Fruit fly (Drosophila melanogaster) whole organism, wandering third instar larva: ENCODE measurements around the gene Hyls1.
A peak's percentile ranks its signal among the peaks of the same experiment; 100 is the strongest.

Source experiments
- Abd-B ChIP-seq: fragments of >200 bp; optimal IDR thresholded peaks from 2 replicates; lab custom pipeline; 2017; ENCODE audit warnings: missing biosample characterization, missing genetic modification characterization
- HLH106 ChIP-seq: fragments of 200-800 bp; optimal IDR thresholded peaks from 3 replicates; lab custom pipeline; 2019; ENCODE audit warnings: missing biosample characterization, mild to moderate bottlenecking, missing genetic modification characterization, moderate library complexity
- Hnf4 ChIP-seq: fragments of 200-800 bp; sonication (Bioruptor generic); optimal IDR thresholded peaks from 2 replicates; lab custom pipeline; 2016; ENCODE audit warnings: missing biosample characterization, mild to moderate bottlenecking, missing genetic modification characterization
- Myc ChIP-seq: fragments of >200 bp; optimal IDR thresholded peaks from 2 replicates; lab custom pipeline; 2017
- Rel ChIP-seq, 2 experiments: fragments of 200-800 bp; sonication (Bioruptor generic) in 1 of 2; optimal IDR thresholded peaks; 2 replicates in 1 of 2; 3 replicates in 1 of 2; lab custom pipeline; 2016 to 2019; ENCODE audit warnings: mild to moderate bottlenecking in 2 of 2, missing biosample characterization in 2 of 2, missing genetic modification characterization in 2 of 2, moderate library complexity in 1 of 2
- Sp1 ChIP-seq: fragments of 200-800 bp; sonication (Bioruptor generic); optimal IDR thresholded peaks from 3 replicates; lab custom pipeline; 2019; ENCODE audit warnings: missing biosample characterization, mild to moderate bottlenecking, missing genetic modification characterization, moderate library complexity
- Vsx2 ChIP-seq: fragments of 200-300, 225-300 bp; sonication (Bioruptor generic); optimal IDR thresholded peaks from 2 replicates; lab custom pipeline; 2018; ENCODE audit warnings: missing biosample characterization, missing genetic modification characterization; ENCODE audit not compliant: partially characterized antibody
- br ChIP-seq: fragments of 200-800 bp; sonication (Bioruptor generic); optimal IDR thresholded peaks from 2 replicates; lab custom pipeline; 2016; ENCODE audit warnings: missing biosample characterization, missing genetic modification characterization
- dmrt93B ChIP-seq: fragments of 200-800 bp; sonication (Bioruptor generic); optimal IDR thresholded peaks from 2 replicates; lab custom pipeline; 2018; ENCODE audit warnings: missing biosample characterization, mild to moderate bottlenecking, missing genetic modification characterization
- h ChIP-seq: fragments of 200-800 bp; sonication (Bioruptor generic); optimal IDR thresholded peaks from 3 replicates; lab custom pipeline; 2016; ENCODE audit warnings: missing biosample characterization, mild to moderate bottlenecking, missing genetic modification characterization
- lola ChIP-seq: fragments of >200 bp; optimal IDR thresholded peaks from 2 replicates; lab custom pipeline; 2017; ENCODE audit warnings: missing biosample characterization, missing genetic modification characterization
- tai ChIP-seq: sonication (Bioruptor generic); optimal IDR thresholded peaks from 2 replicates; lab custom pipeline; 2016; ENCODE audit warnings: missing biosample characterization, missing genetic modification characterization

- TF ChIP-seq h (no peak), Rel (GFP tag; optimal IDR thresholded peaks at IDR 0.05; lab: Kevin White, UChicago) (no peak), Rel (tag; optimal IDR thresholded peaks at IDR 0.05; lab: Kevin White, UChicago) (peak; percentile 60), dmrt93B (GFP tag; lab: Kevin White, UChicago) (no peak), Myc (lab: Kevin White, UChicago) (no peak), Hnf4 (GFP tag; lab: Kevin White, UChicago) (peak; percentile 20), br (no peak), Abd-B (GFP tag; lab: Kevin White, UChicago) (no peak), tai (GFP tag; lab: Kevin White, UChicago) (no peak), Vsx2 (GFP tag; lab: Kevin White, UChicago) (no peak), HLH106 (tag; lab: Kevin White, UChicago) (no peak), lola (GFP tag; lab: Kevin White, UChicago) (no peak), Sp1 (GFP tag; lab: Kevin White, UChicago) (no peak)
These were observed 27.6 kb downstream of the Hyls1 start for dm6 chr2L:16324833-16325232.
